Worm (Caenorhabditis elegans) whole organism, L1 larva: ENCODE results near the gene ZK354.7.
"Not testable (repeated sequence)": the region's sequence is repeated elsewhere in the genome, so short reads cannot be mapped to it uniquely, and the experiment has no call there.

Experiments
- Y116A8C.19 ChIP-seq: sonication (generic microtip); optimal IDR thresholded peaks from 2 replicates; lab custom pipeline; 2016; ENCODE audit warnings: missing compliant biosample characterization, missing genetic modification characterization, borderline replicate concordance
- elt-3 ChIP-seq, 6 experiments: fragments of 150-350 bp in 1 of 6; sonication (generic microtip); optimal IDR thresholded peaks; 2 replicates each; lab custom pipeline; 2017 to 2018; ENCODE audit warnings: missing biosample characterization in 6 of 6, missing genetic modification characterization in 6 of 6, inconsistent platforms in 1 of 6
- fkh-10 ChIP-seq: sonication (generic microtip); optimal IDR thresholded peaks from 2 replicates; lab custom pipeline; 2017; ENCODE audit warnings: missing biosample characterization, missing genetic modification reagents, missing genetic modification characterization
- lin-13 ChIP-seq: fragments of 150-350 bp; optimal IDR thresholded peaks from 2 replicates; lab custom pipeline; 2014; ENCODE audit warnings: missing biosample characterization, missing genetic modification reagents, missing genetic modification characterization
- lir-3 ChIP-seq: sonication (generic microtip); optimal IDR thresholded peaks from 2 replicates; lab custom pipeline; 2016; ENCODE audit warnings: mild to moderate bottlenecking, missing genetic modification characterization, moderate library complexity, missing compliant biosample characterization; ENCODE audit not compliant: poor library complexity
- nhr-19 ChIP-seq: fragments of 200-800 bp; sonication (Bioruptor generic); conservative IDR thresholded peaks from 2 replicates; pipeline ENCODE4 v1.3.6; 2022; ENCODE audit warnings: missing genetic modification characterization, missing compliant biosample characterization
- nhr-20 ChIP-seq: sonication (generic microtip); optimal IDR thresholded peaks from 2 replicates; lab custom pipeline; 2016; ENCODE audit warnings: mild to moderate bottlenecking, missing genetic modification characterization, missing compliant biosample characterization
- snu-23 ChIP-seq: sonication (generic microtip); optimal IDR thresholded peaks from 2 replicates; lab custom pipeline; 2016; ENCODE audit warnings: missing genetic modification characterization, missing compliant biosample characterization
- zip-4 ChIP-seq: fragments of 200-800 bp; sonication (Bioruptor generic); optimal IDR thresholded peaks from 2 replicates; lab custom pipeline; 2018; ENCODE audit warnings: mild to moderate bottlenecking, missing genetic modification characterization, moderate library complexity, missing compliant biosample characterization

ZK354.7 gene

ce11 chrIV:5261786-5262185, 41.1 kb downstream of the ZK354.7 start:
- TF ChIP-seq nhr-19 (GFP tag; lab: Robert Waterston, UW), result peak; percentile 52
- TF ChIP-seq, all 84 proteins: peak for 1; not testable (repeated sequence) for 83

- not testable (repeated sequence) for TF ChIP-seq elt-3 (tag; optimal IDR thresholded peaks at IDR 0.05; lab: Kevin White, UChicago); nhr-20 (tag; lab: Kevin White, UChicago); fkh-10 (GFP tag; lab: Kevin White, UChicago)
These were observed 42.6 kb downstream of the ZK354.7 start, which contains the start of gene msp-19 for ce11 chrIV:5260289-5260688. msp-19 (plus strand) TSS chrIV:5260589.

ce11 chrIV:5258385-5258784, 44.5 kb downstream of the ZK354.7 start, which contains the start of gene ttbk-2.1:
ttbk-2.1 (plus strand) TSS chrIV:5258685.
- not testable (repeated sequence) for TF ChIP-seq lin-13 (GFP tag; lab: Kevin White, UChicago); Y116A8C.19 (tag; lab: Kevin White, UChicago); lir-3
- TF ChIP-seq, all 84 proteins: peak for 0; not testable (repeated sequence) for 84

ce11 chrIV:5256731-5257130, 46.2 kb downstream of the ZK354.7 start, which contains the start of gene F36H12.9:
F36H12.9 (plus strand) TSS chrIV:5257031.
- TF ChIP-seq lin-13, zip-4, snu-23 (GFP tag; lab: Kevin White, UChicago): not testable (repeated sequence)

- TF ChIP-seq nhr-19 (GFP tag; lab: Robert Waterston, UW); zip-4 (GFP tag; lab: Kevin White, UChicago); nhr-20 (tag; lab: Kevin White, UChicago): not testable (repeated sequence)
These were observed 48.3 kb downstream of the ZK354.7 start, which contains the start of gene F36H12.10 for ce11 chrIV:5254678-5255077. F36H12.10 (minus strand) TSS chrIV:5254778.
